Fruit fly (Drosophila melanogaster): ENCODE measurements around the gene AkhR.
A peak's percentile ranks its signal among the peaks of the same experiment; 100 is the strongest.

The AkhR gene

DNA sequence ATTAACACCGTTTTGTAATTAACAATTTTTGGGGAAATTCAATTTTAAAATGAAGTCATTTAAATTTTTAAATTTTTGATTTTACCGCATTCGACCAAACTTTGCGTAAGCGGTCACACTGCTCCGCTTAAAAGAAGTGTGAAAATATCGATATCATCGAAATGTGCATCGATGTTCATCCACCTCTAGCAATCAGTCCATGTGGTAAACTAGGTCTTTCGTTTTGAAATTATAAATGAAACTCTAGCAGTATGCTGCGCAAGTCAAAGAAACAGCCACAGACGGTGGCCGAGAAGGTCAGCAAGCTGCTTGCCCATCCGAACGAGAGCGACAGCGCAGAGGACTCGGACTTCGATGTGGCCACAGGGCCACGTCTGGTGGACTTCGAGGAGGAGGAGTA lies 1.5 kb upstream of the AkhR start, which contains the start of gene Aatf (continued):
- TF ChIP-seq fu2 (GFP tag; optimal IDR thresholded peaks at IDR 0.05) (no peak), NFAT (GFP tag; IDR thresholded peaks at IDR 0.05) (no peak), CG6813 (GFP tag; optimal IDR thresholded peaks at IDR 0.05) (no peak), dati (GFP tag; IDR thresholded peaks at IDR 0.05) (no peak), CG4854 (GFP tag; optimal IDR thresholded peaks at IDR 0.05) (no peak), CG2678 (tag; optimal IDR thresholded peaks at IDR 0.05) (no peak), sisA (GFP tag; IDR thresholded peaks at IDR 0.05) (no peak), tx (GFP tag; optimal IDR thresholded peaks at IDR 0.05) (no peak), CG1602 (GFP tag; optimal IDR thresholded peaks at IDR 0.05) (no peak), gce (GFP tag; IDR thresholded peaks at IDR 0.05) (no peak), aop (GFP tag; IDR thresholded peaks at IDR 0.05) (no peak), CG12659 (GFP tag; optimal IDR thresholded peaks at IDR 0.05) (peak; percentile 45), NK7.1 (GFP tag; optimal IDR thresholded peaks at IDR 0.05) (no peak), maf-S (GFP tag; optimal IDR thresholded peaks at IDR 0.05) (no peak), dan (GFP tag; IDR thresholded peaks at IDR 0.05) (no peak), croc (GFP tag; conservative IDR thresholded peaks at IDR 0.05) (no peak), crc (GFP tag; optimal IDR thresholded peaks at IDR 0.05) (no peak), corto (GFP tag; optimal IDR thresholded peaks at IDR 0.05) (no peak), CG18599 (GFP tag; optimal IDR thresholded peaks at IDR 0.05) (no peak), CG11723 (GFP tag; optimal IDR thresholded peaks at IDR 0.05) (no peak), CG9437 (GFP tag; optimal IDR thresholded peaks at IDR 0.05) (no peak), CG2120 (GFP tag; optimal IDR thresholded peaks at IDR 0.05) (peak; percentile 7), ttk (GFP tag; IDR thresholded peaks at IDR 0.05) (no peak), CG4617 (GFP tag; optimal IDR thresholded peaks at IDR 0.05; ENCODE audit: borderline replicate concordance) (peak; percentile 56), fd64A (GFP tag; optimal IDR thresholded peaks at IDR 0.05) (no peak), eve (GFP tag; optimal IDR thresholded peaks at IDR 0.05) (no peak), bowl (GFP tag; IDR thresholded peaks at IDR 0.05) (no peak), CG8478 (optimal IDR thresholded peaks at IDR 0.05) (no peak), CG3281 (GFP tag; optimal IDR thresholded peaks at IDR 0.05) (no peak), CG30020 (tag; optimal IDR thresholded peaks at IDR 0.05) (no peak), h (optimal IDR thresholded peaks at IDR 0.05) (no peak), CG6791 (GFP tag; IDR thresholded peaks at IDR 0.05; ENCODE audit: partially characterized antibody) (peak; percentile 78), ro (GFP tag; IDR thresholded peaks at IDR 0.05) (no peak), CG11093 (GFP tag; IDR thresholded peaks at IDR 0.05) (no peak), gfzf (GFP tag; optimal IDR thresholded peaks at IDR 0.05) (peak; percentile 64), nerfin-2 (GFP tag; IDR thresholded peaks at IDR 0.05; ENCODE audit: partially characterized antibody) (peak; percentile 65; the same call in 1 of the 2 replicates), usp (GFP tag; optimal IDR thresholded peaks at IDR 0.05) (no peak), Poxn (GFP tag; IDR thresholded peaks at IDR 0.05) (no peak), cg (GFP tag; optimal IDR thresholded peaks at IDR 0.05) (no peak), Ptx1 (GFP tag; IDR thresholded peaks at IDR 0.05) (no peak), D19B (GFP tag; optimal IDR thresholded peaks at IDR 0.05) (no peak), B-H1 (GFP tag; IDR thresholded peaks at IDR 0.05) (no peak), CG12769 (tag; optimal IDR thresholded peaks at IDR 0.05) (no peak), Side (GFP tag; optimal IDR thresholded peaks at IDR 0.05) (no peak), CG32767 (GFP tag; IDR thresholded peaks at IDR 0.05) (no peak), CG8388 (GFP tag; optimal IDR thresholded peaks at IDR 0.05) (no peak), ATbp (GFP tag; optimal IDR thresholded peaks at IDR 0.05) (no peak), CG13894 (tag; optimal IDR thresholded peaks at IDR 0.05) (no peak), chif (GFP tag; optimal IDR thresholded peaks at IDR 0.05) (no peak), Lpt (GFP tag; optimal IDR thresholded peaks at IDR 0.05) (no peak), ase (GFP tag; IDR thresholded peaks at IDR 0.05) (no peak), pros (GFP tag; optimal IDR thresholded peaks at IDR 0.05) (no peak), Spps (tag; optimal IDR thresholded peaks at IDR 0.05) (no peak)

All from whole organism, embryonic.